Worm (Caenorhabditis elegans) whole organism, L1 larva: ENCODE data around the gene lpr-4.
A peak's percentile ranks its signal among the peaks of the same experiment; 100 is the strongest.

Experiments used
- C04F5.9 ChIP-seq: sonication (generic microtip); optimal IDR thresholded peaks from 2 replicates; lab custom pipeline; 2016; ENCODE audit warnings: missing genetic modification characterization, missing compliant biosample characterization
- C16A3.4 ChIP-seq: fragments of 150-350 bp; optimal IDR thresholded peaks from 2 replicates; lab custom pipeline; 2014; ENCODE audit warnings: missing biosample characterization, missing genetic modification characterization
- C34B4.2 ChIP-seq: sonication (generic microtip); optimal IDR thresholded peaks from 2 replicates; lab custom pipeline; 2017; ENCODE audit warnings: mild to moderate bottlenecking, missing genetic modification characterization, missing compliant biosample characterization
- F16B12.6 ChIP-seq: fragments of 150-350 bp; optimal IDR thresholded peaks from 2 replicates; lab custom pipeline; 2014; ENCODE audit warnings: missing biosample characterization, missing genetic modification characterization
- Y116A8C.19 ChIP-seq: sonication (generic microtip); optimal IDR thresholded peaks from 2 replicates; lab custom pipeline; 2016; ENCODE audit warnings: missing compliant biosample characterization, missing genetic modification characterization, borderline replicate concordance
- aha-1 ChIP-seq: fragments of 150-350 bp; optimal IDR thresholded peaks from 2 replicates; lab custom pipeline; 2014; ENCODE audit warnings: missing biosample characterization, missing genetic modification characterization
- alr-1 ChIP-seq: fragments of 200-800 bp; sonication (Bioruptor generic); optimal IDR thresholded peaks from 2 replicates; lab custom pipeline; 2018; ENCODE audit warnings: borderline replicate concordance, mild to moderate bottlenecking, missing genetic modification characterization, missing compliant biosample characterization
- ama-1 ChIP-seq: fragments of 150-350 bp; optimal IDR thresholded peaks from 2 replicates; lab custom pipeline; 2014
- blmp-1 ChIP-seq: fragments of 150-350 bp; optimal IDR thresholded peaks from 2 replicates; lab custom pipeline; 2014; ENCODE audit warnings: missing biosample characterization, missing genetic modification characterization
- ceh-63 ChIP-seq: fragments of 200-800 bp; sonication (Bioruptor generic); optimal IDR thresholded peaks from 2 replicates; lab custom pipeline; 2018; ENCODE audit warnings: mild to moderate bottlenecking, missing genetic modification characterization, missing compliant biosample characterization
- ceh-88 ChIP-seq: fragments of 200-800 bp; sonication (Bioruptor generic); IDR thresholded peaks from 2 replicates; pipeline ENCODE4 v1.3.6; 2022; ENCODE audit warnings: missing genetic modification characterization, missing compliant biosample characterization
- ceh-90 ChIP-seq: sonication (generic microtip); optimal IDR thresholded peaks from 2 replicates; lab custom pipeline; 2016; ENCODE audit warnings: missing genetic modification characterization, missing compliant biosample characterization
- ces-1 ChIP-seq: fragments of 150-350 bp; optimal IDR thresholded peaks from 2 replicates; lab custom pipeline; 2014; ENCODE audit warnings: missing biosample characterization, missing genetic modification reagents, missing genetic modification characterization
- dpl-1 ChIP-seq, 3 experiments: fragments of 150-350 bp in 2 of 3; sonication (generic microtip) in 1 of 3; optimal IDR thresholded peaks; 2 replicates each; lab custom pipeline; 2014 to 2017; ENCODE audit warnings: missing biosample characterization in 3 of 3, missing genetic modification characterization in 3 of 3, missing genetic modification reagents in 3 of 3
- dsc-1 ChIP-seq: sonication (generic microtip); optimal IDR thresholded peaks from 2 replicates; lab custom pipeline; 2016; ENCODE audit warnings: mild to moderate bottlenecking, missing genetic modification characterization, missing compliant biosample characterization
- efl-3 ChIP-seq: fragments of 200-800 bp; sonication (Bioruptor generic); optimal IDR thresholded peaks from 2 replicates; lab custom pipeline; 2018; ENCODE audit warnings: mild to moderate bottlenecking, missing genetic modification characterization, missing compliant biosample characterization
- elt-3 ChIP-seq, 6 experiments: fragments of 150-350 bp in 1 of 6; sonication (generic microtip); optimal IDR thresholded peaks; 2 replicates each; lab custom pipeline; 2017 to 2018; ENCODE audit warnings: missing biosample characterization in 6 of 6, missing genetic modification characterization in 6 of 6, inconsistent platforms in 1 of 6
- ets-5 ChIP-seq: fragments of 200-800 bp; sonication (Bioruptor generic); IDR thresholded peaks from 2 replicates; pipeline ENCODE4 v1.3.6; 2022; ENCODE audit warnings: missing genetic modification characterization, missing compliant biosample characterization
- fkh-8 ChIP-seq: sonication (generic microtip); optimal IDR thresholded peaks from 2 replicates; lab custom pipeline; 2016; ENCODE audit warnings: mild to moderate bottlenecking, missing genetic modification characterization, missing compliant biosample characterization
- fos-1 ChIP-seq: fragments of 150-350 bp; optimal IDR thresholded peaks from 2 replicates; lab custom pipeline; 2014; ENCODE audit warnings: missing biosample characterization, missing genetic modification characterization
- lin-13 ChIP-seq: fragments of 150-350 bp; optimal IDR thresholded peaks from 2 replicates; lab custom pipeline; 2014; ENCODE audit warnings: missing biosample characterization, missing genetic modification reagents, missing genetic modification characterization
- lin-14 ChIP-seq: fragments of 200-800 bp; sonication (Bioruptor generic); optimal IDR thresholded peaks from 2 replicates; lab custom pipeline; 2018; ENCODE audit warnings: mild to moderate bottlenecking, missing genetic modification characterization, moderate library complexity, missing compliant biosample characterization
- lin-35 ChIP-seq, 2 experiments: fragments of 150-350 bp; optimal IDR thresholded peaks; 2 replicates each; lab custom pipeline; 2014; ENCODE audit warnings: missing biosample characterization in 2 of 2, missing genetic modification characterization in 2 of 2, missing genetic modification reagents in 2 of 2
- lir-3 ChIP-seq: sonication (generic microtip); optimal IDR thresholded peaks from 2 replicates; lab custom pipeline; 2016; ENCODE audit warnings: mild to moderate bottlenecking, missing genetic modification characterization, moderate library complexity, missing compliant biosample characterization; ENCODE audit not compliant: poor library complexity
- lsy-2 ChIP-seq, 2 experiments: fragments of 150-350 bp; optimal IDR thresholded peaks; 2 replicates each; lab custom pipeline; 2014; ENCODE audit warnings: missing biosample characterization in 2 of 2, missing genetic modification characterization in 2 of 2
- mab-9 ChIP-seq: fragments of 200-800 bp; sonication (Bioruptor generic); IDR thresholded peaks from 2 replicates; pipeline ENCODE4 v1.3.6; 2022; ENCODE audit warnings: missing genetic modification reagents, missing genetic modification characterization, missing compliant biosample characterization
- nhr-11 ChIP-seq: fragments of 150-350 bp; optimal IDR thresholded peaks from 2 replicates; lab custom pipeline; 2014; ENCODE audit warnings: missing biosample characterization, missing genetic modification characterization
- nhr-12 ChIP-seq: sonication (generic microtip); optimal IDR thresholded peaks from 2 replicates; lab custom pipeline; 2017; ENCODE audit warnings: missing biosample characterization, missing genetic modification characterization
- nhr-19 ChIP-seq: fragments of 200-800 bp; sonication (Bioruptor generic); conservative IDR thresholded peaks from 2 replicates; pipeline ENCODE4 v1.3.6; 2022; ENCODE audit warnings: missing genetic modification characterization, missing compliant biosample characterization
- nhr-20 ChIP-seq: sonication (generic microtip); optimal IDR thresholded peaks from 2 replicates; lab custom pipeline; 2016; ENCODE audit warnings: mild to moderate bottlenecking, missing genetic modification characterization, missing compliant biosample characterization
- nhr-237 ChIP-seq: fragments of 150-350 bp; optimal IDR thresholded peaks from 2 replicates; lab custom pipeline; 2014; ENCODE audit warnings: missing biosample characterization, missing genetic modification characterization
- nhr-28 ChIP-seq: fragments of 150-350 bp; optimal IDR thresholded peaks from 2 replicates; lab custom pipeline; 2014; ENCODE audit warnings: missing biosample characterization, missing genetic modification characterization
- nhr-47 ChIP-seq: sonication (generic microtip); optimal IDR thresholded peaks from 2 replicates; lab custom pipeline; 2016; ENCODE audit warnings: mild to moderate bottlenecking, missing genetic modification characterization, moderate library complexity, missing compliant biosample characterization
- nhr-90 ChIP-seq: sonication (generic microtip); optimal IDR thresholded peaks from 2 replicates; lab custom pipeline; 2016; ENCODE audit warnings: mild to moderate bottlenecking, missing genetic modification characterization, missing compliant biosample characterization; ENCODE audit not compliant: poor library complexity
- pax-3 ChIP-seq: fragments of 200-800 bp; sonication (Bioruptor generic); optimal IDR thresholded peaks from 2 replicates; lab custom pipeline; 2018; ENCODE audit warnings: mild to moderate bottlenecking, missing genetic modification characterization, moderate library complexity, missing compliant biosample characterization
- sox-4 ChIP-seq: sonication (generic microtip); optimal IDR thresholded peaks from 2 replicates; lab custom pipeline; 2016; ENCODE audit warnings: missing genetic modification characterization, missing compliant biosample characterization
- sptf-1 ChIP-seq: fragments of 150-350 bp; optimal IDR thresholded peaks from 2 replicates; lab custom pipeline; 2014; ENCODE audit warnings: missing biosample characterization, missing genetic modification characterization
- sup-37 ChIP-seq: fragments of 200-800 bp; sonication (Bioruptor generic); optimal IDR thresholded peaks from 2 replicates; lab custom pipeline; 2018; ENCODE audit warnings: mild to moderate bottlenecking, missing genetic modification characterization, missing compliant biosample characterization
- swsn-7 ChIP-seq: sonication (generic microtip); optimal IDR thresholded peaks from 2 replicates; lab custom pipeline; 2016; ENCODE audit warnings: missing genetic modification characterization, missing compliant biosample characterization
- tlp-1 ChIP-seq: fragments of 150-350 bp; optimal IDR thresholded peaks from 2 replicates; lab custom pipeline; 2014; ENCODE audit warnings: missing biosample characterization, missing genetic modification characterization
- unc-130 ChIP-seq: fragments of 150-350 bp; optimal IDR thresholded peaks from 2 replicates; lab custom pipeline; 2017; ENCODE audit warnings: missing biosample characterization, missing genetic modification characterization, inconsistent platforms
- unc-30 ChIP-seq: sonication (generic microtip); optimal IDR thresholded peaks from 2 replicates; lab custom pipeline; 2017; ENCODE audit warnings: missing biosample characterization, missing genetic modification characterization
- unc-62 ChIP-seq: fragments of 150-350 bp; optimal IDR thresholded peaks from 2 replicates; lab custom pipeline; 2014; ENCODE audit warnings: missing biosample characterization, missing genetic modification reagents, missing genetic modification characterization
- unc-98 ChIP-seq: fragments of 200-800 bp; sonication (Bioruptor generic); IDR thresholded peaks from 2 replicates; pipeline ENCODE4 v1.3.6; 2022; ENCODE audit warnings: missing genetic modification characterization, missing compliant biosample characterization
- xbp-1 ChIP-seq: sonication (generic microtip); optimal IDR thresholded peaks from 2 replicates; lab custom pipeline; 2016; ENCODE audit warnings: missing genetic modification characterization, missing compliant biosample characterization
- zip-4 ChIP-seq: fragments of 200-800 bp; sonication (Bioruptor generic); optimal IDR thresholded peaks from 2 replicates; lab custom pipeline; 2018; ENCODE audit warnings: mild to moderate bottlenecking, missing genetic modification characterization, moderate library complexity, missing compliant biosample characterization

lpr-4 gene

DNA sequence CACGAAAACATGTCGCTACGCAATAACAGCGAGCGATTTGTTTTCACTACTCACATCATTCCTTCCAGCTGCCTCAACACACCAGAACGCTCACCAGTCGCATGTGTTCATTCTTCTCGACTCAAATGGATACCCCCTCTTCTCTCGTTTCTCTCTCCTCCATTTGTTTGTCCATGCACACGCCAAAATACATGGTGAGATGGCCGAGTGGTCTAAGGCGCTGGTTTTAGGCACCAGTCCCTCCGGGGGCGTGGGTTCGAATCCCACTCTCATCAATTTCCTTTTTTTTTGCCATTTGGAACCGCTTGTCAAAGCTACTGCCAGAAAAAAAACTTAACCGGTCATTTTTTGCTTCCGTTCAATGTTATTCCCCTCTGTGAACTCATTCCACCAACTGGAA lies 30.6 kb downstream of the lpr-4 start (continued):
- TF ChIP-seq blmp-1 (tag; lab: Kevin White, UChicago) (no peak), zip-4 (GFP tag; lab: Kevin White, UChicago) (no peak), lin-35 (GFP tag; optimal IDR thresholded peaks at IDR 0.05; lab: Kevin White, UChicago) (peak; percentile 19 to 52), fos-1 (tag; lab: Kevin White, UChicago) (peak; percentile 31), ceh-63 (GFP tag; lab: Kevin White, UChicago) (peak; percentile 6), ceh-90 (tag; lab: Kevin White, UChicago) (no peak), alr-1 (tag; lab: Kevin White, UChicago) (no peak), lin-14 (GFP tag; lab: Kevin White, UChicago) (peak; percentile 58), nhr-19 (GFP tag; lab: Robert Waterston, UW) (peak; percentile 72), efl-3 (GFP tag; lab: Kevin White, UChicago) (no peak), lsy-2 (tag; optimal IDR thresholded peaks at IDR 0.05; lab: Kevin White, UChicago) (peak; percentile 10 to 20), F16B12.6 (no peak), unc-98 (GFP tag; lab: Robert Waterston, UW) (no peak), ces-1 (no peak), xbp-1 (tag; lab: Kevin White, UChicago) (peak; percentile 54), mab-9 (no peak; the same call in 1 of the 2 replicates), C34B4.2 (tag; lab: Kevin White, UChicago) (no peak), swsn-7 (peak; percentile 73), nhr-11 (tag; lab: Kevin White, UChicago) (no peak), lir-3 (no peak), dpl-1 (GFP tag; optimal IDR thresholded peaks at IDR 0.05; lab: Kevin White, UChicago) (no peak), unc-30 (tag; lab: Kevin White, UChicago) (no peak), ama-1 (lab: Kevin White, UChicago) (no peak), elt-3 (tag; optimal IDR thresholded peaks at IDR 0.05; lab: Kevin White, UChicago) (peak in 1 of 6 experiments; percentile 49), nhr-47 (tag; lab: Kevin White, UChicago) (peak; percentile 87), nhr-20 (tag; lab: Kevin White, UChicago) (peak; percentile 68), ceh-88 (GFP tag; lab: Robert Waterston, UW) (no peak), nhr-237 (tag; lab: Kevin White, UChicago) (no peak), dsc-1 (peak; percentile 83), unc-130 (tag; lab: Kevin White, UChicago) (peak; percentile 11), unc-62 (GFP tag; lab: Kevin White, UChicago) (no peak), fkh-8 (tag; lab: Kevin White, UChicago) (peak; percentile 63), sox-4 (tag; lab: Kevin White, UChicago) (peak; percentile 61), aha-1 (no peak), Y116A8C.19 (tag; lab: Kevin White, UChicago) (no peak), nhr-12 (no peak), ets-5 (GFP tag; lab: Robert Waterston, UW) (no peak), sptf-1 (no peak), tlp-1 (tag; lab: Kevin White, UChicago) (no peak), pax-3 (peak; percentile 43), nhr-28 (no peak), C04F5.9 (peak; percentile 17), C16A3.4 (tag; lab: Kevin White, UChicago) (no peak), lin-13 (GFP tag; lab: Kevin White, UChicago) (no peak), nhr-90 (tag; lab: Kevin White, UChicago) (peak; percentile 68), sup-37 (no peak)
